Fruit fly (Drosophila melanogaster) whole organism, pupa: ENCODE results near the gene Cdk1.
A peak's percentile ranks its signal among the peaks of the same experiment; 100 is the strongest.

Experiments used
- CG13204 ChIP-seq: fragments of 200-800 bp; sonication (Bioruptor generic); optimal IDR thresholded peaks from 2 replicates; lab custom pipeline; 2018; ENCODE audit warnings: missing biosample characterization, mild to moderate bottlenecking, missing genetic modification characterization, moderate library complexity
- D1 ChIP-seq: fragments of 200-800 bp; sonication (Bioruptor generic); optimal IDR thresholded peaks from 2 replicates; lab custom pipeline; 2018; ENCODE audit warnings: missing biosample characterization, mild to moderate bottlenecking, missing genetic modification characterization, moderate library complexity
- EcR ChIP-seq: fragments of 200-800 bp; sonication (Bioruptor generic); optimal IDR thresholded peaks from 3 replicates; lab custom pipeline; 2019; ENCODE audit warnings: missing biosample characterization, missing genetic modification characterization, mild to moderate bottlenecking, moderate library complexity, missing genetic modification reagents
- fd96Ca ChIP-seq: fragments of 200-800 bp; sonication (Bioruptor generic); IDR thresholded peaks from 3 replicates; pipeline ENCODE4 v1.3.6; 2022; ENCODE audit warnings: missing biosample characterization, missing genetic modification characterization
- rn ChIP-seq: fragments of 200-800 bp; sonication (Bioruptor generic); IDR thresholded peaks from 2 replicates; pipeline ENCODE4 v1.3.6; 2022; ENCODE audit warnings: missing biosample characterization, missing genetic modification characterization

dm6 chr2L:10375464-10376236 lies 10.4 kb downstream of the Cdk1 start, which contains the start of the genes CG33303 and dpr19:
- TF ChIP-seq fd96Ca: no peak
- peak; percentile 70 for TF ChIP-seq D1
- no peak for TF ChIP-seq rn (GFP tag; lab: Robert Waterston, UW)
- TF ChIP-seq CG13204 (GFP tag; lab: Kevin White, UChicago): no peak
- TF ChIP-seq EcR: no peak
